ENCODE assay signal across 2 worm cellular contexts in the genomic region with DNA sequence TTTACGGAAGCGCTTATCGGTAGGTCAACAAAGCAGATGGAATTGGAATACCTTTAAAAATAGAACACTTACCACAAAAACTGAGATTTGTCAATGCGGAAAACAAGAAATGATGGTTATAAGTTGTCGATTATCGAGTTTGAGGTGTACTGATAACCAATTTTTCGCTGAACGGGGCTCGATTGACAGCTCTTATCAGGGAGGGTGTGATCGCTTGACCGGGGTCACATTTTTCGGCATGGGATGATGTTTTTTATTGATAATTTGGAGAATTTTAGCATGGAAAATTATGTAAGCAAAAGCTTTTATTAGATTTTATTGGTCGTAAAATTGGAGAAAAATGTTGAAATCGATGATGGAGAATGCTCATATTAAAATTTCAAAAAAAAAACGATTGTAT.
A peak's percentile ranks its signal among the peaks of the same experiment; 100 is the strongest.
TF ChIP-seq lines count a peak whose summit lies in the region.

No protein-coding gene starts in this region.

TF ChIP-seq in whole organism, L1 larva, 84 proteins besides CTCF, POLR2A, EP300 and RAD21 (continued from another document):
- TF ChIP-seq mef-2 (tag; optimal IDR thresholded peaks at IDR 0.05; lab: Kevin White, UChicago) (no peak), nhr-47 (tag; optimal IDR thresholded peaks at IDR 0.05; lab: Kevin White, UChicago) (no peak), irx-1 (tag; optimal IDR thresholded peaks at IDR 0.05; lab: Kevin White, UChicago) (no peak), nhr-76 (tag; optimal IDR thresholded peaks at IDR 0.05; lab: Kevin White, UChicago) (no peak), lin-35 (GFP tag; optimal IDR thresholded peaks at IDR 0.05; lab: Kevin White, UChicago) (peak in 1 of 2 experiments; percentile 26), ceh-8 (GFP tag; optimal IDR thresholded peaks at IDR 0.05; lab: Kevin White, UChicago) (no peak), sup-37 (GFP tag; optimal IDR thresholded peaks at IDR 0.05; lab: Kevin White, UChicago) (no peak), lir-3 (tag; optimal IDR thresholded peaks at IDR 0.05; lab: Kevin White, UChicago; ENCODE audit: poor library complexity) (no peak), unc-130 (tag; optimal IDR thresholded peaks at IDR 0.05; lab: Kevin White, UChicago) (no peak), ets-5 (GFP tag; IDR thresholded peaks at IDR 0.05; lab: Robert Waterston, UW) (no peak), C04F5.9 (tag; optimal IDR thresholded peaks at IDR 0.05; lab: Kevin White, UChicago) (no peak)

TF ChIP-seq in whole organism, L4 larva, 104 proteins besides CTCF, POLR2A, EP300 and RAD21 (continued from another document):
- TF ChIP-seq dve-1 (tag; optimal IDR thresholded peaks at IDR 0.05; lab: Kevin White, UChicago; ENCODE audit: insufficient read depth): peak; percentile 91
- TF ChIP-seq php-3 (GFP tag; IDR thresholded peaks at IDR 0.05; lab: Robert Waterston, UW): peak; percentile 98
- peak in 1 of 2 experiments; percentile 13 for TF ChIP-seq mdl-1 (tag; optimal IDR thresholded peaks at IDR 0.05; lab: Kevin White, UChicago)
- TF ChIP-seq fos-1 (tag; optimal IDR thresholded peaks at IDR 0.05; lab: Kevin White, UChicago): no peak
- no peak for TF ChIP-seq T26A8.4 (GFP tag; IDR thresholded peaks at IDR 0.05; lab: Robert Waterston, UW)
- peak; percentile 63 for TF ChIP-seq nhr-102 (tag; optimal IDR thresholded peaks at IDR 0.05; lab: Kevin White, UChicago)
